Fruit fly (Drosophila melanogaster) whole organism, embryonic: ENCODE results near the gene Dpm1.

Source experiments
- CG1024 ChIP-seq: fragments of 200-800 bp; sonication (Bioruptor generic); IDR thresholded peaks from 2 replicates; pipeline ENCODE4 v1.3.6; 2022; ENCODE audit warnings: missing biosample characterization, missing genetic modification characterization
- CG10321 ChIP-seq: fragments of 200-800 bp; sonication (Bioruptor generic); IDR thresholded peaks from 2 replicates; pipeline ENCODE4 v1.3.6; 2022; ENCODE audit warnings: missing biosample characterization, missing genetic modification characterization
- CG10979 ChIP-seq: fragments of 200-800 bp; sonication (Bioruptor generic); optimal IDR thresholded peaks from 2 replicates; lab custom pipeline; 2018; ENCODE audit warnings: missing biosample characterization, mild to moderate bottlenecking, missing genetic modification characterization, moderate library complexity
- CG16779 ChIP-seq: fragments of 200-800 bp; sonication (Bioruptor generic); IDR thresholded peaks from 2 replicates; pipeline ENCODE4 v1.3.6; 2022; ENCODE audit warnings: missing biosample characterization, missing genetic modification characterization
- CG17361 ChIP-seq: fragments of 200-800 bp; sonication (Bioruptor generic); IDR thresholded peaks from 3 replicates; pipeline ENCODE4 v1.3.6; 2022; ENCODE audit warnings: missing biosample characterization, missing genetic modification characterization
- CG2199 ChIP-seq: fragments of 200-800 bp; sonication (Bioruptor generic); IDR thresholded peaks from 3 replicates; pipeline ENCODE4 v1.3.6; 2022; ENCODE audit warnings: missing biosample characterization, missing genetic modification characterization
- CG2875 ChIP-seq: fragments of 200-800 bp; sonication (Bioruptor generic); optimal IDR thresholded peaks from 2 replicates; lab custom pipeline; 2017; ENCODE audit warnings: missing biosample characterization, mild to moderate bottlenecking, missing genetic modification characterization, missing genetic modification reagents
- CG30431 ChIP-seq: fragments of 200-800 bp; sonication (Bioruptor generic); optimal IDR thresholded peaks from 2 replicates; lab custom pipeline; 2017; ENCODE audit warnings: missing biosample characterization, missing genetic modification characterization
- CG31441 ChIP-seq: fragments of 200-800 bp; sonication (Bioruptor generic); IDR thresholded peaks from 2 replicates; pipeline ENCODE4 v1.3.6; 2022; ENCODE audit warnings: missing biosample characterization, missing genetic modification characterization
- CG32532 ChIP-seq: fragments of 200-800 bp; sonication (Bioruptor generic); IDR thresholded peaks from 2 replicates; pipeline ENCODE4 v1.3.6; 2022; ENCODE audit warnings: missing biosample characterization, missing genetic modification characterization
- CG33213 ChIP-seq: fragments of 200-800 bp; sonication (Bioruptor generic); optimal IDR thresholded peaks from 3 replicates; lab custom pipeline; 2016; ENCODE audit warnings: missing biosample characterization, missing genetic modification characterization
- CG4730 ChIP-seq: fragments of 200-800 bp; sonication (Bioruptor generic); IDR thresholded peaks from 2 replicates; pipeline ENCODE4 v1.3.6; 2022; ENCODE audit warnings: missing biosample characterization, missing genetic modification characterization
- CG7556 ChIP-seq: fragments of 200-800 bp; sonication (Bioruptor generic); optimal IDR thresholded peaks from 2 replicates; lab custom pipeline; 2017; ENCODE audit warnings: missing biosample characterization, mild to moderate bottlenecking, missing genetic modification characterization
- CG7786 ChIP-seq: fragments of 200-800 bp; sonication (Bioruptor generic); optimal IDR thresholded peaks from 2 replicates; lab custom pipeline; 2016; ENCODE audit warnings: missing biosample characterization, missing genetic modification characterization
- CG8089 ChIP-seq: fragments of 200-800 bp; sonication (Bioruptor generic); optimal IDR thresholded peaks from 3 replicates; lab custom pipeline; 2016; ENCODE audit warnings: missing biosample characterization, missing genetic modification characterization
- CG9215 ChIP-seq: fragments of 200-800 bp; sonication (Bioruptor generic); IDR thresholded peaks from 2 replicates; pipeline ENCODE4 v1.3.6; 2022; ENCODE audit warnings: missing biosample characterization, missing genetic modification characterization
- CG9727 ChIP-seq: fragments of 200-800 bp; sonication (Bioruptor generic); optimal IDR thresholded peaks from 3 replicates; lab custom pipeline; 2017; ENCODE audit warnings: missing biosample characterization, mild to moderate bottlenecking, missing genetic modification characterization
- Dfd ChIP-seq, 2 experiments: fragments of >200 bp; optimal IDR thresholded peaks; 2 replicates each; lab custom pipeline; 2017; ENCODE audit warnings: missing biosample characterization in 2 of 2, missing genetic modification characterization in 2 of 2
- HHEX ChIP-seq: fragments of 200-800 bp; sonication (Bioruptor generic); optimal IDR thresholded peaks from 3 replicates; lab custom pipeline; 2017; ENCODE audit warnings: missing biosample characterization, mild to moderate bottlenecking, missing genetic modification characterization, missing genetic modification reagents
- HLH54F ChIP-seq: fragments of 200-800 bp; sonication (Bioruptor generic); optimal IDR thresholded peaks from 3 replicates; lab custom pipeline; 2016; ENCODE audit warnings: missing biosample characterization, missing genetic modification characterization
- Hsf ChIP-seq: fragments of 200-800 bp; sonication (Bioruptor generic); optimal IDR thresholded peaks from 3 replicates; lab custom pipeline; 2016; ENCODE audit warnings: missing biosample characterization, missing genetic modification characterization
- PHDP ChIP-seq: fragments of 200-800 bp; sonication (Bioruptor generic); optimal IDR thresholded peaks from 3 replicates; lab custom pipeline; 2018; ENCODE audit warnings: missing biosample characterization, mild to moderate bottlenecking, missing genetic modification characterization, moderate library complexity
- Sry-δ ChIP-seq: fragments of 200-800 bp; sonication (Bioruptor generic); optimal IDR thresholded peaks from 2 replicates; lab custom pipeline; 2016; ENCODE audit warnings: missing biosample characterization, missing genetic modification characterization
- Ssrp ChIP-seq: fragments of 200-800 bp; sonication (Bioruptor generic); optimal IDR thresholded peaks from 2 replicates; lab custom pipeline; 2018; ENCODE audit warnings: missing biosample characterization, mild to moderate bottlenecking, missing genetic modification characterization, moderate library complexity
- YL-1 ChIP-seq: fragments of 200-800 bp; sonication (Bioruptor generic); optimal IDR thresholded peaks from 3 replicates; lab custom pipeline; 2017; ENCODE audit warnings: missing biosample characterization, mild to moderate bottlenecking, missing genetic modification characterization
- chif ChIP-seq, 2 experiments: fragments of 200-800 bp; sonication (Bioruptor generic); optimal IDR thresholded peaks; 3 replicates each; lab custom pipeline; 2016; ENCODE audit warnings: missing biosample characterization in 2 of 2, missing genetic modification characterization in 2 of 2
- chinmo ChIP-seq: fragments of 200-800 bp; sonication (Bioruptor generic); IDR thresholded peaks from 4 replicates; pipeline ENCODE4 v1.3.6; 2022; ENCODE audit warnings: missing biosample characterization, missing genetic modification characterization; ENCODE audit not compliant: partially characterized antibody
- dan ChIP-seq: fragments of 200-800 bp; sonication (Bioruptor generic); IDR thresholded peaks from 2 replicates; pipeline ENCODE4 v1.3.6; 2022; ENCODE audit warnings: missing biosample characterization, missing genetic modification characterization
- danr ChIP-seq: fragments of 200-800 bp; sonication (Bioruptor generic); IDR thresholded peaks from 2 replicates; pipeline ENCODE4 v1.3.6; 2022; ENCODE audit warnings: missing biosample characterization, missing genetic modification characterization
- disco-r ChIP-seq: fragments of 200-800 bp; sonication (Bioruptor generic); optimal IDR thresholded peaks from 2 replicates; lab custom pipeline; 2016; ENCODE audit warnings: missing biosample characterization, missing genetic modification characterization
- dmrt99B ChIP-seq: fragments of 200-800 bp; sonication (Bioruptor generic); optimal IDR thresholded peaks from 2 replicates; lab custom pipeline; 2018; ENCODE audit warnings: missing biosample characterization, mild to moderate bottlenecking, missing genetic modification characterization, moderate library complexity
- dpn ChIP-seq, 2 experiments: fragments of 200-800 bp; sonication (Bioruptor generic); optimal IDR thresholded peaks; 3 replicates each; lab custom pipeline; 2016; ENCODE audit warnings: missing biosample characterization in 2 of 2, missing genetic modification characterization in 2 of 2
- dysf ChIP-seq: fragments of 200-800 bp; sonication (Bioruptor generic); IDR thresholded peaks from 3 replicates; pipeline ENCODE4 v1.3.6; 2022; ENCODE audit warnings: missing biosample characterization, missing genetic modification characterization
- esg ChIP-seq: fragments of 200-800 bp; sonication (Bioruptor generic); conservative IDR thresholded peaks from 2 replicates; pipeline ENCODE4 v1.3.6; 2022; ENCODE audit warnings: missing biosample characterization, missing genetic modification characterization
- jumu ChIP-seq: fragments of 200-800 bp; sonication (Bioruptor generic); optimal IDR thresholded peaks from 3 replicates; lab custom pipeline; 2016; ENCODE audit warnings: missing biosample characterization, missing genetic modification characterization
- kah ChIP-seq: fragments of 200-800 bp; sonication (Bioruptor generic); optimal IDR thresholded peaks from 2 replicates; lab custom pipeline; 2018; ENCODE audit warnings: missing biosample characterization, mild to moderate bottlenecking, missing genetic modification characterization
- klu ChIP-seq: fragments of 200-800 bp; sonication (Bioruptor generic); IDR thresholded peaks from 2 replicates; pipeline ENCODE4 v1.3.6; 2022; ENCODE audit warnings: missing biosample characterization, missing genetic modification characterization
- nmo ChIP-seq: fragments of 200-800 bp; sonication (Bioruptor generic); optimal IDR thresholded peaks from 2 replicates; lab custom pipeline; 2018; ENCODE audit warnings: missing biosample characterization, mild to moderate bottlenecking, missing genetic modification characterization, moderate library complexity
- nom ChIP-seq: fragments of 200-800 bp; sonication (Bioruptor generic); optimal IDR thresholded peaks from 2 replicates; lab custom pipeline; 2017; ENCODE audit warnings: missing biosample characterization, missing genetic modification characterization, mild to moderate bottlenecking, moderate library complexity, missing genetic modification reagents
- org-1 ChIP-seq: fragments of 200-800 bp; sonication (Bioruptor generic); optimal IDR thresholded peaks from 2 replicates; lab custom pipeline; 2017; ENCODE audit warnings: missing biosample characterization, missing genetic modification characterization
- pan ChIP-seq, 4 experiments: fragments of >200 bp in 3 of 4; fragments of 200-800 bp in 1 of 4; sonication (Bioruptor generic) in 1 of 4; optimal IDR thresholded peaks in 3 of 4; IDR thresholded peaks in 1 of 4; 2 replicates each; pipeline versions ENCODE4 v1.3.6 to Lab custom; 2017 to 2022; ENCODE audit warnings: missing biosample characterization in 2 of 4, missing genetic modification characterization in 2 of 4, mixed read lengths in 1 of 4
- phol ChIP-seq: fragments of 200-800 bp; sonication (Bioruptor generic); optimal IDR thresholded peaks from 3 replicates; lab custom pipeline; 2018; ENCODE audit warnings: missing biosample characterization, mild to moderate bottlenecking, missing genetic modification characterization, moderate library complexity
- pnt ChIP-seq: fragments of 200-800 bp; sonication (Bioruptor generic); optimal IDR thresholded peaks from 3 replicates; lab custom pipeline; 2016; ENCODE audit warnings: missing biosample characterization, missing genetic modification characterization
- rib ChIP-seq: fragments of 200-800 bp; sonication (Bioruptor generic); IDR thresholded peaks from 2 replicates; pipeline ENCODE4 v1.3.6; 2022; ENCODE audit warnings: missing biosample characterization, missing genetic modification characterization
- sens-2 ChIP-seq: fragments of 200-800 bp; sonication (Bioruptor generic); IDR thresholded peaks from 2 replicates; pipeline ENCODE4 v1.3.6; 2022; ENCODE audit warnings: missing biosample characterization, missing genetic modification characterization
- seq ChIP-seq: fragments of 200-800 bp; sonication (Bioruptor generic); IDR thresholded peaks from 2 replicates; pipeline ENCODE4 v1.3.6; 2022; ENCODE audit warnings: missing biosample characterization, missing genetic modification characterization
- sna ChIP-seq: fragments of 200-800 bp; sonication (Bioruptor generic); IDR thresholded peaks from 2 replicates; pipeline ENCODE4 v1.3.6; 2022; ENCODE audit warnings: missing biosample characterization, missing genetic modification characterization; ENCODE audit not compliant: partially characterized antibody
- twi ChIP-seq: fragments of 200-800 bp; optimal IDR thresholded peaks from 2 replicates; lab custom pipeline; 2019; ENCODE audit warnings: missing biosample characterization, mild to moderate bottlenecking, missing genetic modification characterization, moderate library complexity
- vvl ChIP-seq: fragments of 200-800 bp; sonication (Bioruptor generic); IDR thresholded peaks from 2 replicates; pipeline ENCODE4 v1.3.6; 2022; ENCODE audit warnings: missing biosample characterization, missing genetic modification characterization

Gene Dpm1

dm6 chr2L:19492934-19493686, 33.1 kb downstream of the Dpm1 start, which contains the start of the genes swm and Ctu2 (continued):
- TF ChIP-seq PHDP (tag; lab: Kevin White, UChicago) (peak; percentile 75), Ssrp (peak; percentile 70), Sry-δ (GFP tag; lab: Kevin White, UChicago) (peak; percentile 64), CG32532 (GFP tag; lab: Robert Waterston, UW) (peak; percentile 70), CG2875 (GFP tag; lab: Kevin White, UChicago) (no peak), CG30431 (GFP tag; lab: Kevin White, UChicago) (no peak), danr (GFP tag; lab: Robert Waterston, UW) (0 out of 2 replicates have a peak, but pooled peaks have one; percentile 18), kah (GFP tag; lab: Kevin White, UChicago) (peak; percentile 19), nom (GFP tag; lab: Kevin White, UChicago) (no peak), CG8089 (GFP tag; lab: Kevin White, UChicago) (no peak), disco-r (GFP tag; lab: Kevin White, UChicago) (no peak), esg (GFP tag; lab: Robert Waterston, UW) (peak; percentile 31; the same call in 1 of the 2 replicates), pnt (GFP tag; lab: Kevin White, UChicago) (no peak), CG1024 (no peak), seq (GFP tag; lab: Robert Waterston, UW) (no peak), Dfd (GFP tag; optimal IDR thresholded peaks at IDR 0.05; lab: Kevin White, UChicago) (no peak), CG9727 (GFP tag; lab: Kevin White, UChicago) (peak; percentile 71), vvl (peak; percentile 54), CG16779 (GFP tag; lab: Robert Waterston, UW) (no peak), dpn (GFP tag; optimal IDR thresholded peaks at IDR 0.05; lab: Kevin White, UChicago) (peak; percentile 1 to 71), phol (tag; lab: Kevin White, UChicago) (peak; percentile 79), chif (GFP tag; optimal IDR thresholded peaks at IDR 0.05; lab: Kevin White, UChicago) (no peak), CG2199 (GFP tag; lab: Robert Waterston, UW) (no peak), sna (peak; percentile 67; the same call in 1 of the 2 replicates), CG10979 (tag; lab: Kevin White, UChicago) (peak; percentile 67), org-1 (GFP tag; lab: Kevin White, UChicago) (no peak), pan (optimal IDR thresholded peaks at IDR 0.05; lab: Kevin White, UChicago) (no peak), pan (GFP tag; optimal IDR thresholded peaks at IDR 0.05 in 1 of 2, IDR thresholded peaks at IDR 0.05 in 1 of 2) (peak in 1 of 2 experiments; percentile 60), CG4730 (GFP tag; lab: Robert Waterston, UW) (no peak), dysf (GFP tag; lab: Robert Waterston, UW) (peak; percentile 61; the same call in 2 of the 3 replicates), twi (tag; lab: Kevin White, UChicago) (peak; percentile 74), CG31441 (no peak; the same call in 1 of the 2 replicates), chinmo (GFP tag; lab: Robert Waterston, UW) (0 out of 4 replicates have a peak, but pooled peaks have one; percentile 80), HLH54F (GFP tag; lab: Kevin White, UChicago) (peak; percentile 0), jumu (no peak), CG10321 (no peak), CG7786 (GFP tag; lab: Kevin White, UChicago) (no peak), rib (GFP tag; lab: Robert Waterston, UW) (no peak), dan (GFP tag; lab: Robert Waterston, UW) (no peak), klu (GFP tag; lab: Robert Waterston, UW) (peak; percentile 36; the same call in 1 of the 2 replicates), dmrt99B (tag; lab: Kevin White, UChicago) (no peak), CG33213 (GFP tag; lab: Kevin White, UChicago) (no peak), CG9215 (GFP tag; lab: Robert Waterston, UW) (peak; percentile 72), nmo (GFP tag; lab: Kevin White, UChicago) (peak; percentile 83), Hsf (GFP tag; lab: Kevin White, UChicago) (no peak), YL-1 (GFP tag; lab: Kevin White, UChicago) (peak; percentile 93), sens-2 (GFP tag; lab: Robert Waterston, UW) (no peak), CG7556 (peak; percentile 57), HHEX (GFP tag; lab: Kevin White, UChicago) (no peak), CG17361 (GFP tag; lab: Robert Waterston, UW) (peak; percentile 87)
